Worm (Caenorhabditis elegans) whole organism, mixed stage, embryonic: ENCODE data around the gene luc-7L.

Source experiments
- hlh-1 ChIP-seq: fragments of 150-350 bp; optimal IDR thresholded peaks from 2 replicates; lab custom pipeline; 2014; ENCODE audit warnings: missing biosample characterization, missing genetic modification reagents, missing genetic modification characterization
- lsy-2 ChIP-seq: fragments of 150-350 bp; optimal IDR thresholded peaks from 2 replicates; lab custom pipeline; 2014; ENCODE audit warnings: missing biosample characterization, missing genetic modification characterization
- sptf-1 ChIP-seq: sonication (generic microtip); optimal IDR thresholded peaks from 2 replicates; lab custom pipeline; 2017; ENCODE audit warnings: mild to moderate bottlenecking, missing genetic modification characterization, moderate library complexity, missing compliant biosample characterization
- unc-62 ChIP-seq: fragments of 150-350 bp; optimal IDR thresholded peaks from 2 replicates; lab custom pipeline; 2014; ENCODE audit warnings: missing biosample characterization, missing genetic modification reagents, missing genetic modification characterization

The luc-7L gene

ce11 chrII:7662008-7662686 lies 45.1 kb downstream of the luc-7L start, which contains the start of gene alfa-1:
alfa-1 (minus strand) TSS chrII:7662522.
- peak; percentile 3 for TF ChIP-seq unc-62 (GFP tag; lab: Kevin White, UChicago)
- TF ChIP-seq lsy-2: peak; percentile 6
- TF ChIP-seq sptf-1 (tag; lab: Kevin White, UChicago): no peak
- peak; percentile 69 for TF ChIP-seq hlh-1 (tag; lab: Kevin White, UChicago)
